Worm (Caenorhabditis elegans) whole organism, L1 larva: Measurements from ENCODE around the gene F21G4.1.

Experiments
- ama-1 ChIP-seq: fragments of 150-350 bp; optimal IDR thresholded peaks from 2 replicates; lab custom pipeline; 2014
- lin-13 ChIP-seq: fragments of 150-350 bp; optimal IDR thresholded peaks from 2 replicates; lab custom pipeline; 2014; ENCODE audit warnings: missing biosample characterization, missing genetic modification reagents, missing genetic modification characterization
- zag-1 ChIP-seq: fragments of 150-350 bp; optimal IDR thresholded peaks from 2 replicates; lab custom pipeline; 2014; ENCODE audit warnings: missing biosample characterization, missing genetic modification characterization

DNA sequence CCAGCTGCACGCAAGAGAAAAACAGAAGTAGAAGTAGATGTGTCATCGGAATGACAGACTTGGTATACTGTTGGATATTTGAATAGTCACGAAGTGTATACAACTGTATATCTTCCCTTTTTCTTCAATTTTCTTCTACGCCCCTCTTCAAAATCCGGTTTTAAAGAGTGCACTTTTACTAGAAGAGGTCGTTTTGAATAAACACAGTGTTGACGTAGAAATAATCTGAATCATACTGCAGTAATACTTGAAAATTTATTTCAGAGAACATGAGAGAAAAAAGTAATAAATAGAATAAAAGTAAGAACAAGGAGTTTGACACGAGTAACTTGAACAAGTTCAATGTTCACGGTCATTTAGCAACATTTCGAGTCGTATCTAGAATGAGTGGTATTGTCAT, 19.6 kb downstream of the F21G4.1 start, which contains the start of gene R07B1.8:
- TF ChIP-seq zag-1 (tag; lab: Kevin White, UChicago): no peak
- TF ChIP-seq ama-1 (lab: Kevin White, UChicago): no peak
- no peak for TF ChIP-seq lin-13
